Worm (Caenorhabditis elegans) whole organism, L4 larva: ENCODE measurements around the gene sdz-27.
"Not testable (repeated sequence)": the region's sequence is repeated elsewhere in the genome, so short reads cannot be mapped to it uniquely, and the experiment has no call there.

Source experiments
- D1046.2 ChIP-seq: fragments of 200-800 bp; sonication (Bioruptor generic); IDR thresholded peaks from 2 replicates; pipeline ENCODE4 v1.3.6; 2022; ENCODE audit warnings: missing genetic modification characterization, missing compliant biosample characterization
- F49E8.2 ChIP-seq: sonication (generic microtip); optimal IDR thresholded peaks from 2 replicates; lab custom pipeline; 2016; ENCODE audit warnings: missing compliant biosample characterization, mild to moderate bottlenecking, missing genetic modification characterization, borderline replicate concordance
- T20F7.1 ChIP-seq: fragments of 200-800 bp; sonication (Bioruptor generic); optimal IDR thresholded peaks from 2 replicates; lab custom pipeline; 2018; ENCODE audit warnings: mild to moderate bottlenecking, missing genetic modification characterization, missing compliant biosample characterization
- ZK546.5 ChIP-seq, 2 experiments: sonication (generic microtip); optimal IDR thresholded peaks; 2 replicates each; lab custom pipeline; 2017; ENCODE audit warnings: missing biosample characterization in 2 of 2, missing genetic modification characterization in 2 of 2
- arid-1 ChIP-seq: fragments of 200-800 bp; sonication (Bioruptor generic); conservative IDR thresholded peaks from 2 replicates; pipeline ENCODE4 v1.3.6; 2022; ENCODE audit warnings: missing genetic modification reagents, missing genetic modification characterization, missing compliant biosample characterization
- ctbp-1 ChIP-seq: fragments of 200-800 bp; sonication (Bioruptor generic); IDR thresholded peaks from 2 replicates; pipeline ENCODE4 v1.3.6; 2022; ENCODE audit warnings: missing genetic modification reagents, missing genetic modification characterization, missing compliant biosample characterization
- dmd-6 ChIP-seq: fragments of 200-800 bp; sonication (Bioruptor generic); IDR thresholded peaks from 2 replicates; pipeline ENCODE4 v1.3.6; 2022; ENCODE audit warnings: missing genetic modification reagents, missing genetic modification characterization, missing compliant biosample characterization
- dmd-9 ChIP-seq: fragments of 200-800 bp; sonication (Bioruptor generic); IDR thresholded peaks from 2 replicates; pipeline ENCODE4 v1.3.6; 2022; ENCODE audit warnings: missing genetic modification reagents, missing genetic modification characterization, missing compliant biosample characterization
- dpl-1 ChIP-seq: fragments of 150-350 bp; optimal IDR thresholded peaks from 2 replicates; lab custom pipeline; 2014; ENCODE audit warnings: missing biosample characterization, missing genetic modification reagents, missing genetic modification characterization
- dve-1 ChIP-seq: sonication (generic microtip); optimal IDR thresholded peaks from 2 replicates; lab custom pipeline; 2017; ENCODE audit warnings: antibody characterized with exemption, mild to moderate bottlenecking, missing genetic modification characterization, missing compliant biosample characterization; ENCODE audit not compliant: insufficient read depth
- hlh-11 ChIP-seq: fragments of 200-800 bp; sonication (Bioruptor generic); optimal IDR thresholded peaks from 2 replicates; lab custom pipeline; 2018; ENCODE audit warnings: mild to moderate bottlenecking, missing genetic modification characterization, missing compliant biosample characterization
- jun-1 ChIP-seq: fragments of 150-350 bp; optimal IDR thresholded peaks from 2 replicates; lab custom pipeline; 2014; ENCODE audit warnings: missing biosample characterization, missing genetic modification reagents, missing genetic modification characterization
- lim-7 ChIP-seq: fragments of 200-800 bp; sonication (Bioruptor generic); IDR thresholded peaks from 2 replicates; pipeline ENCODE4 v1.3.6; 2022; ENCODE audit warnings: missing genetic modification characterization, missing compliant biosample characterization
- lin-13 ChIP-seq: fragments of 150-350 bp; optimal IDR thresholded peaks from 2 replicates; lab custom pipeline; 2014; ENCODE audit warnings: missing biosample characterization, missing genetic modification reagents, missing genetic modification characterization
- lin-38 ChIP-seq: fragments of 200-800 bp; sonication (Bioruptor generic); IDR thresholded peaks from 2 replicates; pipeline ENCODE4 v1.3.6; 2022; ENCODE audit warnings: missing genetic modification reagents, missing genetic modification characterization, missing compliant biosample characterization
- madf-5 ChIP-seq, 2 experiments: fragments of 200-800 bp; sonication (Bioruptor generic); IDR thresholded peaks; 2 replicates each; pipeline ENCODE4 v1.3.6; 2022; ENCODE audit warnings: missing compliant biosample characterization in 2 of 2, missing genetic modification characterization in 2 of 2
- mdl-1 ChIP-seq, 2 experiments: fragments of 150-350 bp in 1 of 2; sonication (generic microtip) in 1 of 2; optimal IDR thresholded peaks; 2 replicates each; lab custom pipeline; 2014 to 2017; ENCODE audit warnings: missing biosample characterization in 2 of 2, missing genetic modification characterization in 2 of 2
- mdt-29 ChIP-seq: fragments of 200-800 bp; sonication (Bioruptor generic); IDR thresholded peaks from 2 replicates; pipeline ENCODE4 v1.3.6; 2022; ENCODE audit warnings: missing genetic modification reagents, missing genetic modification characterization, missing compliant biosample characterization
- mep-1 ChIP-seq: fragments of 150-350 bp; sonication (generic microtip); optimal IDR thresholded peaks from 3 replicates; lab custom pipeline; 2014; ENCODE audit warnings: missing biosample characterization, missing genetic modification characterization
- mes-2 ChIP-seq: sonication (generic microtip); optimal IDR thresholded peaks from 2 replicates; lab custom pipeline; 2016; ENCODE audit warnings: missing genotype, mild to moderate bottlenecking, missing genetic modification characterization, missing compliant biosample characterization; ENCODE audit not compliant: poor library complexity, severe bottlenecking
- mxl-3 ChIP-seq: fragments of 200-800 bp; sonication (Bioruptor generic); optimal IDR thresholded peaks from 2 replicates; lab custom pipeline; 2018; ENCODE audit warnings: mild to moderate bottlenecking, missing genetic modification characterization, missing compliant biosample characterization
- nhr-11 ChIP-seq: fragments of 150-350 bp; optimal IDR thresholded peaks from 2 replicates; lab custom pipeline; 2014; ENCODE audit warnings: missing biosample characterization, missing genetic modification characterization
- nhr-28 ChIP-seq: fragments of 150-350 bp; optimal IDR thresholded peaks from 2 replicates; lab custom pipeline; 2014; ENCODE audit warnings: missing biosample characterization, missing genetic modification characterization
- nhr-41 ChIP-seq: fragments of 200-800 bp; sonication (Bioruptor generic); IDR thresholded peaks from 2 replicates; pipeline ENCODE4 v1.3.6; 2022; ENCODE audit warnings: missing genetic modification reagents, missing genetic modification characterization, missing compliant biosample characterization
- nhr-42 ChIP-seq: fragments of 200-800 bp; sonication (Bioruptor generic); IDR thresholded peaks from 2 replicates; pipeline ENCODE4 v1.3.6; 2022; ENCODE audit warnings: missing genetic modification characterization, missing compliant biosample characterization
- nhr-48 ChIP-seq: sonication (generic microtip); optimal IDR thresholded peaks from 2 replicates; lab custom pipeline; 2016; ENCODE audit warnings: mild to moderate bottlenecking, missing genetic modification characterization, missing compliant biosample characterization
- pha-4 ChIP-seq, 2 experiments: fragments of 150-350 bp in 1 of 2; fragments of 200-800 bp in 1 of 2; sonication (Bioruptor generic) in 1 of 2; IDR thresholded peaks in 1 of 2; optimal IDR thresholded peaks in 1 of 2; 2 replicates each; pipeline versions ENCODE4 v1.3.6 to Lab custom; 2014 to 2022; ENCODE audit warnings: missing genetic modification characterization in 2 of 2, missing genetic modification reagents in 2 of 2, missing biosample characterization in 1 of 2, missing compliant biosample characterization in 1 of 2
- php-3 ChIP-seq: fragments of 200-800 bp; sonication (Bioruptor generic); IDR thresholded peaks from 2 replicates; pipeline ENCODE4 v1.3.6; 2022; ENCODE audit warnings: missing genetic modification reagents, missing genetic modification characterization, missing compliant biosample characterization
- pqm-1 ChIP-seq: sonication (generic microtip); optimal IDR thresholded peaks from 2 replicates; lab custom pipeline; 2017; ENCODE audit warnings: missing biosample characterization, missing genetic modification characterization
- rbr-2 ChIP-seq: sonication (generic microtip); optimal IDR thresholded peaks from 2 replicates; lab custom pipeline; 2016; ENCODE audit warnings: missing genotype, missing genetic modification characterization, missing compliant biosample characterization
- saeg-2 ChIP-seq: fragments of 200-800 bp; sonication (Bioruptor generic); IDR thresholded peaks from 2 replicates; pipeline ENCODE4 v1.3.6; 2022; ENCODE audit warnings: missing genetic modification reagents, missing genetic modification characterization, missing compliant biosample characterization
- set-16 ChIP-seq: fragments of 200-800 bp; sonication (Bioruptor generic); IDR thresholded peaks from 2 replicates; pipeline ENCODE4 v1.3.6; 2022; ENCODE audit warnings: missing genetic modification reagents, missing genetic modification characterization, missing compliant biosample characterization
- spr-1 ChIP-seq: sonication (generic microtip); optimal IDR thresholded peaks from 2 replicates; lab custom pipeline; 2016; ENCODE audit warnings: mild to moderate bottlenecking, missing genetic modification characterization, missing compliant biosample characterization
- tra-1 ChIP-seq: fragments of 200-800 bp; sonication (Bioruptor generic); IDR thresholded peaks from 2 replicates; pipeline ENCODE4 v1.3.6; 2022; ENCODE audit warnings: missing genetic modification reagents, missing genetic modification characterization, missing compliant biosample characterization
- unc-130 ChIP-seq: sonication (generic microtip); optimal IDR thresholded peaks from 2 replicates; lab custom pipeline; 2016; ENCODE audit warnings: missing genetic modification reagents, missing genetic modification characterization, missing compliant biosample characterization
- unc-62 ChIP-seq, 3 experiments: fragments of 150-350 bp in 1 of 3; sonication (generic microtip); optimal IDR thresholded peaks in 2 of 3; peaks in 1 of 3; 1 replicate in 1 of 3; 2 replicates in 2 of 3; lab custom pipeline; 2014 to 2017; ENCODE audit warnings: missing biosample characterization in 3 of 3, missing genetic modification characterization in 3 of 3, missing genetic modification reagents in 3 of 3, missing genotype in 1 of 3
- vab-7 ChIP-seq: fragments of 200-800 bp; sonication (Bioruptor generic); IDR thresholded peaks from 2 replicates; pipeline ENCODE4 v1.3.6; 2022; ENCODE audit warnings: missing genetic modification reagents, missing genetic modification characterization, missing compliant biosample characterization
- zfp-2 ChIP-seq: sonication (generic microtip); optimal IDR thresholded peaks from 2 replicates; lab custom pipeline; 2016; ENCODE audit warnings: mild to moderate bottlenecking, missing genetic modification characterization, missing compliant biosample characterization
- zfp-3 ChIP-seq: fragments of 200-800 bp; sonication (Bioruptor generic); conservative IDR thresholded peaks from 2 replicates; pipeline ENCODE4 v1.3.6; 2022; ENCODE audit warnings: missing genetic modification reagents, missing genetic modification characterization, missing compliant biosample characterization
- ztf-7 ChIP-seq: fragments of 150-350 bp; optimal IDR thresholded peaks from 2 replicates; lab custom pipeline; 2014; ENCODE audit warnings: missing biosample characterization, missing genetic modification characterization

sdz-27 gene

ce11 chrIV:11179123-11179740 is 7.6 kb upstream of the sdz-27 start, which contains the start of gene cpt-2 (continued):
- TF ChIP-seq nhr-48 (tag; lab: Kevin White, UChicago) (peak; percentile 72), dmd-9 (GFP tag; lab: Robert Waterston, UW) (peak; percentile 91), nhr-42 (peak; percentile 87), ZK546.5 (tag; optimal IDR thresholded peaks at IDR 0.05; lab: Kevin White, UChicago) (peak in 1 of 2 experiments; percentile 52), unc-62 (GFP tag; optimal IDR thresholded peaks at IDR 0.05 in 1 of 2; lab: Kevin White, UChicago) (peak in 1 of 2 experiments; percentile 97), tra-1 (GFP tag; lab: Robert Waterston, UW) (peak; percentile 90), hlh-11 (tag; lab: Kevin White, UChicago) (peak; percentile 85), F49E8.2 (tag; lab: Kevin White, UChicago) (peak; percentile 61), T20F7.1 (GFP tag; lab: Kevin White, UChicago) (peak; percentile 79), set-16 (GFP tag; lab: Robert Waterston, UW) (peak; percentile 40; the same call in 1 of the 2 replicates), mep-1 (tag; lab: Kevin White, UChicago) (peak; percentile 86), php-3 (peak; percentile 79), ztf-7 (tag; lab: Kevin White, UChicago) (peak; percentile 67), spr-1 (tag; lab: Kevin White, UChicago) (peak; percentile 65), nhr-11 (tag; lab: Kevin White, UChicago) (peak; percentile 75), pha-4 (GFP tag; IDR thresholded peaks at IDR 0.05; lab: Robert Waterston, UW) (peak; percentile 75; the same call in 1 of the 2 replicates), zfp-2 (tag; lab: Kevin White, UChicago) (peak; percentile 32), arid-1 (GFP tag; lab: Robert Waterston, UW) (peak; percentile 90), saeg-2 (GFP tag; lab: Robert Waterston, UW) (0 out of 2 replicates have a peak, but pooled peaks have one; percentile 43), unc-130 (GFP tag; lab: Kevin White, UChicago) (peak; percentile 46), lim-7 (GFP tag; lab: Robert Waterston, UW) (peak; percentile 59; the same call in 1 of the 2 replicates), dmd-6 (GFP tag; lab: Robert Waterston, UW) (peak; percentile 94), dpl-1 (peak; percentile 76), vab-7 (peak; percentile 87), madf-5 (GFP tag; IDR thresholded peaks at IDR 0.05; lab: Robert Waterston, UW) (0 out of 4 replicates have a peak, but pooled peaks of 1 of the 2 experiments have one; percentile 58), lin-13 (GFP tag; lab: Kevin White, UChicago) (peak; percentile 57), zfp-3 (GFP tag; lab: Robert Waterston, UW) (peak; percentile 80), jun-1 (tag; lab: Kevin White, UChicago) (peak; percentile 40), ctbp-1 (peak; percentile 91), mdl-1 (tag; optimal IDR thresholded peaks at IDR 0.05; lab: Kevin White, UChicago) (peak; percentile 5 to 77), mdt-29 (GFP tag; lab: Robert Waterston, UW) (peak; percentile 85), nhr-28 (tag; lab: Kevin White, UChicago) (peak; percentile 96), pqm-1 (peak; percentile 35), lin-38 (peak; percentile 91), mes-2 (tag; lab: Kevin White, UChicago) (peak; percentile 92), nhr-41 (GFP tag; lab: Robert Waterston, UW) (peak; percentile 45; the same call in 1 of the 2 replicates), rbr-2 (tag; lab: Kevin White, UChicago) (peak; percentile 88), dve-1 (tag; lab: Kevin White, UChicago) (peak; percentile 92), mxl-3 (peak; percentile 90), D1046.2 (0 out of 2 replicates have a peak, but pooled peaks have one; percentile 51)
- not testable (repeated sequence) for TF ChIP-seq unc-62, pha-4 (tag; optimal IDR thresholded peaks at IDR 0.05; lab: Kevin White, UChicago)
